Fruit fly (Drosophila melanogaster): ENCODE results near the gene CG9903.

dm6 chrX:16575097-16575496, 34.4 kb upstream of the CG9903 start:
- TF ChIP-seq Myc (optimal IDR thresholded peaks at IDR 0.05) (no peak), GATAd (GFP tag; optimal IDR thresholded peaks at IDR 0.05) (no peak), tai (GFP tag; optimal IDR thresholded peaks at IDR 0.05) (no peak), fru (GFP tag; optimal IDR thresholded peaks at IDR 0.05) (no peak), Dif (GFP tag; optimal IDR thresholded peaks at IDR 0.05; ENCODE audit: partially characterized antibody) (no peak), Mio (GFP tag; optimal IDR thresholded peaks at IDR 0.05) (no peak), Abd-B (GFP tag; optimal IDR thresholded peaks at IDR 0.05) (no peak), dsf (GFP tag; optimal IDR thresholded peaks at IDR 0.05; ENCODE audit: borderline replicate concordance) (no peak), br (GFP tag; optimal IDR thresholded peaks at IDR 0.05) (no peak), CrebA (GFP tag; optimal IDR thresholded peaks at IDR 0.05; ENCODE audit: borderline replicate concordance) (no peak), jim (GFP tag; optimal IDR thresholded peaks at IDR 0.05) (no peak), woc (GFP tag; optimal IDR thresholded peaks at IDR 0.05) (no peak)
